Worm (Caenorhabditis elegans): ENCODE measurements around the gene Y66A7A.4.

Y66A7A.4 gene

DNA sequence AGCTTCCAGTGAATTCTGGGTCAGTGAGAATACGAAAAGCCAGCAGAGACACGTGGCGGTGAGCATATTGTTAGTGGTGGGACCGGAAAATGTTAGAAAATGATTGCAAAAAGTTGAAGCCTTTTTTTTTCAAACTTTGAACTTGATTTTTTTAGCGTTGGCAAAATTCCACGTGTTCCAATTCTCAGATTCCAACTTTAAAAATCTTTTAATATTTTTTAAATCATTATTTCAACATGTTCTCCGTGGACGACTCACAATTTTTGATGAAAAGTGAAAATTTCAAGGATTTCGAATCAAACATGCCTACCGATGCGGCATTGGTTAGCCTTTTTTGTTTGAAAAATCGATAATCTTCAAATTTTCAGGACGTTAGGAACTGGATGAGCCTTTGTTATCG, at the start of gene Y66A7A.4, which contains the start of gene Y66A7A.9:
Y66A7A.4 (plus strand) TSS at position 237 of the 400 bp plus-strand sequence.
Y66A7A.9 (minus strand) TSS at position 101 of the 400 bp plus-strand sequence.
- no peak for TF ChIP-seq unc-62 (GFP tag; optimal IDR thresholded peaks at IDR 0.05)

DNA sequence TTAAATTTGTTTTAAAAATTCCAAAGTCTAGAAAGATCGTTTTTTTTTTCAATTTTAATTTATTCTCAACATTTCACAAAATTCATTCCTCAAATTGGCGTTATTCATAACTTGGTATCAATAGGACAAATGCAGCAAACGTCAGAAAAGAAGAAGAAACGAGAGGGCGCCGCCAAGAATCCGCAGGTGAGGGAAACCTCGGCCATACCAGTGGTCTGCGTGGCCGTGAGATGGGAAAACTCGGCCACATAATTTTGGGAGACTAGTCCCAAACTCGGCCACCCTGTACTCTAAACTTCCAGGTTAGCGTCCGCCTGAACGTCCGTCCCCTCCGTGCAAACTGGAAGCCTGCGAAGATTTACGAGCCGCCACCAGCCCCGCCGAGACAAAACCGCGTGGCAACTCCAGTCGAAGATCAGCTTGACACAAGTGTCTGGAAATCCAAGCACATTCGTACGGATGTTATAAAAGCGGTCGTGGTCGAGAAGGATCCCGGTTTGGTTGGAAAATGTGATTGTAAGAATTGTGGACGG, 48.9 kb upstream of the Y66A7A.4 start, which contains the start of gene Y66D12A.11:
Y66D12A.11 (plus strand) TSS at position 51 of the 533 bp plus-strand sequence.
- no peak for TF ChIP-seq unc-62 (GFP tag; optimal IDR thresholded peaks at IDR 0.05)

- TF ChIP-seq unc-62 (GFP tag; optimal IDR thresholded peaks at IDR 0.05): no peak
Measured at ce11 chrIII:11565602-11566001, 46.8 kb upstream of the Y66A7A.4 start, which contains the start of gene Y66D12A.10. TSS of gene Y66D12A.10 (plus strand) at chrIII:11565874.

DNA sequence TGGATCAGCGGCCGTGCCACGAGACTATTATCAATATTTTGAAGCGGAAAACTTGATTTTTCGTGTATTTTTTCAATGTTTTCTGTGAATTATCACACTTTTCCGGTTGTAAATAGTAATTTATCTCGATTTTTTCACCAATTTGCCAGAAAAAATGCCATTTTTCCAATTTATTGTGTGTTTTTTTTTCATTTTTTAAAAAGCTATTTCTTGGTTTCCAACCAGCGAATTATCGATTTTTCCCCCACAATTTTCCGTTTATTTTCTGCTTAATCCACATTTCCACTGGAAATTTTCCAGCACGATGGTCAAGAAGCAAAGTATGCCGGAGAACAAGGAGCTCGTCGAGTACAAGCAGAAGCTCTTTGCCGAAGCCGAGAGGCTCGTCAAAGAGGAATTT, 44.6 kb upstream of the Y66A7A.4 start, which contains the start of gene psme-3:
psme-3 (plus strand) TSS at position 301 of the 400 bp plus-strand sequence.
- no peak for TF ChIP-seq unc-62 (GFP tag; optimal IDR thresholded peaks at IDR 0.05)

DNA sequence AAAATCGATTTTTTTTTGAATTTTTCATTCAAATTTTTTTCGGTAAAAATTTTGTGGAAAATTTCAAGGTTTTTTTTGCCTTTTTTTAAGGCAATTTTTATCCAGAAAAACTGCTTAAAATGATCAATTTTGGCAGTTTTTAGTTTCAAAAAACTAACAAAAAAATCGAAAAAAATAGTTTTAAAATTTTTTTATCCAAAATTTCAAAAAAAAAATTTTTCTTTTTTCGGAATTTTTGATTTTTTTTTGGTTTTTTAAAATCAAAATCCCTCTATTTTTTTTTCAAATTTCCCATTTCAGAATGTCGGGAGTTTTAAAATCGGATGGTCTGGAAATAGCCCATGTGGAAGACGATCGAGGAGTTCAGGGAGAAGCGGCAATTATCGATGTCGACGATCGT, 38.5 kb upstream of the Y66A7A.4 start, which contains the start of gene Y66D12A.8:
Y66D12A.8 (plus strand) TSS at position 301 of the 400 bp plus-strand sequence.
- TF ChIP-seq unc-62 (GFP tag; optimal IDR thresholded peaks at IDR 0.05): no peak

- TF ChIP-seq unc-62 (GFP tag; optimal IDR thresholded peaks at IDR 0.05): no peak
Measured at ce11 chrIII:11579380-11579779, 33.0 kb upstream of the Y66A7A.4 start.

- no peak for TF ChIP-seq unc-62 (GFP tag; optimal IDR thresholded peaks at IDR 0.05)
Measured at ce11 chrIII:11580428-11580885, 31.9 kb upstream of the Y66A7A.4 start, which contains the start of gene Y66D12A.7. TSS of gene Y66D12A.7 (minus strand) at chrIII:11580478.

ce11 chrIII:11581372-11581771, 31.0 kb upstream of the Y66A7A.4 start, which contains the start of the genes Y66D12A.6 and ceh-92:
TSS of gene Y66D12A.6 (minus strand) at chrIII:11581402.
TSS of gene ceh-92 (plus strand) at chrIII:11581600.
- no peak for TF ChIP-seq unc-62 (GFP tag; optimal IDR thresholded peaks at IDR 0.05)

DNA sequence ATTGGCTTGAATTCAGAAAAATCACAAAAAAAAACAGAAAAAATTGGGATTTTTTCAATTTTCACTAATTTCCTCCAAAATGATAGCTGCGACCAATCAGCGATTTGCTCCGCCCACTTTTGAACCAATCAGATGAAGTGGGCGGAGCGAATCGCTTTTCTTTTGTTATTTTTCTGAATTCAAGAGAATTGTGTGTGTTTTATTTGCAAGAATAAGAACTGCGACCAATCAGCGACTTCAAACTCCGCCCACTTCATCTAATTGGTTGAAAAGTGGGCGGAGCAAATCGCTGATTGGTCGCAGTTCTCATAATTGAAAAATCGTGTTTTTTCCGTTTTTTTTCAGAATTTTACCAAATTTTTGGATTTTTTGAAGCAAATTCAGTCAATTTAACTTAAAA, 29.8 kb upstream of the Y66A7A.4 start:
- TF ChIP-seq unc-62 (GFP tag; optimal IDR thresholded peaks at IDR 0.05): no peak

ce11 chrIII:11588911-11589310, 23.5 kb upstream of the Y66A7A.4 start, which contains the start of gene Y66D12A.3:
TSS of gene Y66D12A.3 (plus strand) at chrIII:11589211.
- no peak for TF ChIP-seq unc-62 (GFP tag; optimal IDR thresholded peaks at IDR 0.05)

ce11 chrIII:11589311-11589710, 23.1 kb upstream of the Y66A7A.4 start:
- no peak for TF ChIP-seq unc-62 (GFP tag; optimal IDR thresholded peaks at IDR 0.05)

DNA sequence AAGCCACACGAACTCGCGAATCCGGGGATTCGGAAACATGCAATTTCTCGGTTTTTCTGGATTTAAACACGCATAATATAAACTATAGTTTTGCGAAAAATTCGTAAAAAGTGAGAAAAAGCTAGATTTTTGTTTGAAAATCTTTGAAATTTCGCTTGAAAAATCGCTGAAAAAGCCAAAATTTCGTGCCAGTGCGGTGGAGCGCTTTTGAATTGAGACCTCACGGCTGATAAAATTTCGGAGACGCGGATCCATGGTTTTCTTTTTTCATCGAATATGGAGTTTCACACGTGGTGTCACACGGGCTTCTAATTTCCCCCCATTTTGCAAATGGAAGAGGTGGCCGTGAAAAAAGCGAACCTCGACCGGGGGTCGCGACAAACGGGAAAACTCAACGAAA, 22.2 kb upstream of the Y66A7A.4 start:
- TF ChIP-seq unc-62 (GFP tag; optimal IDR thresholded peaks at IDR 0.05): no peak

- TF ChIP-seq unc-62 (GFP tag; optimal IDR thresholded peaks at IDR 0.05): no peak
Measured at ce11 chrIII:11592096-11592495, 20.3 kb upstream of the Y66A7A.4 start.

DNA sequence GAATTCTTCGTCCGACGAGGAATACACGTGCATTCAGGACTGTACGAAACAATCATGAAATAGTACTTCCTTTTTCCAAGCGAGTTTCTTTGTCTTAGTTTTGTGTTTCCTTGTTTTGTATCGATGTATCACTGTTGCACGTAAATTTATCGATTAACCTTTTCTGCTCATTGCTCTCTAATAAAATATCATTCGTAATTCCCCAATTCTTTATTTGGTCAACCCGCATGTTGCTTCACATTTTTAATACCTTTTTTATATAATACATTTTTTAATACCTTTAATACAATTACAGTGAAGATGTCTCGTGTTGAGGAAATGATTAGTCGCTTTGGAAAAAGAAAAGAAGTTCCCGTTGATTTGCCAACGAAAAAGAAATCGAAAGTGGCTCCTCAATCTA, 4.5 kb upstream of the Y66A7A.4 start, which contains the start of gene Y66D12A.1:
Y66D12A.1 (plus strand) TSS at position 301 of the 400 bp plus-strand sequence.
- TF ChIP-seq unc-62 (GFP tag; optimal IDR thresholded peaks at IDR 0.05): no peak

DNA sequence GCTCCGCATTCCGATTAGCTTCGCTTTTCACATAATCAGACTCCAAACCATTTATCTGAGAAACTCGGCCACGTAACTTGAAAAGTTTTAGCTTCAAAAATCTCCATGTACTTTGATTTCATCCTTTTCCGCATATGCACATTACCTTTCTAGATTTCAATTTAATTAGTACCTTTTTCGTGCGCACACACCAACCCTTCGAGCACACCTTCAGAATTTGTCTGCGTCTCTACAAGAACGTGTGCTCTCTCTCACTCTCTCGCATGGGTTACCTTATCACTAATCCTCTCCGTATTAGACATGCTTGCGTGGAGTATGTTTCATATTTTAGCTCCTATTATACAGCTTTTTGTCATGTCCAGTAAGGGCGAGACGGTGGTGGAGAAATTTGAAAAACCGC, 2.8 kb upstream of the Y66A7A.4 start, which contains the start of gene Y66D12A.30:
Y66D12A.30 (plus strand) TSS at position 301 of the 400 bp plus-strand sequence.
- no peak for TF ChIP-seq unc-62 (GFP tag; optimal IDR thresholded peaks at IDR 0.05)

ce11 chrIII:11611618-11612247, 674 bp upstream of the Y66A7A.4 start:
- no peak for TF ChIP-seq unc-62 (GFP tag; optimal IDR thresholded peaks at IDR 0.05)
